Worm (Caenorhabditis elegans) whole organism, midembryonic: ENCODE measurements around the gene AH9.6.

Source experiments
- T22C8.4 ChIP-seq: fragments of 200-800 bp; sonication (Bioruptor generic); IDR thresholded peaks from 2 replicates; pipeline ENCODE4 v1.3.6; 2022; ENCODE audit warnings: missing genetic modification characterization, missing compliant biosample characterization
- cog-1 ChIP-seq: sonication (generic microtip); optimal IDR thresholded peaks from 2 replicates; lab custom pipeline; 2016; ENCODE audit warnings: missing genetic modification characterization, missing compliant biosample characterization
- flt-1 ChIP-seq: fragments of 200-800 bp; sonication (Bioruptor generic); IDR thresholded peaks from 2 replicates; pipeline ENCODE4 v1.3.6; 2022; ENCODE audit warnings: missing genetic modification characterization, missing compliant biosample characterization
- klf-2 ChIP-seq: fragments of 200-800 bp; sonication (Bioruptor generic); conservative IDR thresholded peaks from 2 replicates; pipeline ENCODE4 v1.3.6; 2022; ENCODE audit warnings: missing genetic modification reagents, missing genetic modification characterization, missing compliant biosample characterization
- med-1 ChIP-seq: sonication (generic microtip); optimal IDR thresholded peaks from 2 replicates; lab custom pipeline; 2017; ENCODE audit warnings: missing genetic modification characterization, mild to moderate bottlenecking, missing compliant biosample characterization, antibody characterized with exemption, missing genetic modification reagents; ENCODE audit not compliant: insufficient read depth
- tab-1 ChIP-seq: fragments of 200-800 bp; sonication (Bioruptor generic); IDR thresholded peaks from 2 replicates; pipeline ENCODE4 v1.3.6; 2022; ENCODE audit warnings: missing genetic modification characterization, missing compliant biosample characterization
- ztf-23 ChIP-seq: fragments of 200-800 bp; sonication (Bioruptor generic); IDR thresholded peaks from 2 replicates; pipeline ENCODE4 v1.3.6; 2022; ENCODE audit warnings: missing genetic modification reagents, missing genetic modification characterization, missing compliant biosample characterization
- ztf-29 ChIP-seq: fragments of 200-800 bp; sonication (Bioruptor generic); IDR thresholded peaks from 2 replicates; pipeline ENCODE4 v1.3.6; 2022; ENCODE audit warnings: missing genetic modification reagents, missing genetic modification characterization, missing compliant biosample characterization

DNA sequence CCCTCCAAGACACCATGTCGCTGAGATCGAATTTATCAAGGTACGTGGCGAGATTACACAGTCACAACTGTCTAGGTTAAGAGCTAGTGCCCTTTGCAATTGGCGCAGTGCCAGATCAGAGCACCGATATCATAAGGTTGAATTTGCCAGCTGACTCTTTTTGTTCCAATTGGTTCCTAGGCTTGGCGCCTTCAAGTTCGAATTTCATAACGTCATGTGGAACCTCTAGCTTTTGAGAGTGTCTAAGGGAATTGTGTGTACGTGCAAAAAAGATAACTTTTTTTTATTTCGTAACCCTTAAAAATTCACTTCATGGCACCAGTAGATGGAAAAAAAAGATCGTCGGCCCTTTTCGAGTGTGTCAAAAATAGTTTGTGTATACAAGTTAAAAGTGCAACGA lies 51.7 kb downstream of the AH9.6 start:
- TF ChIP-seq klf-2 (GFP tag; lab: Robert Waterston, UW), result no peak
- TF ChIP-seq flt-1 (GFP tag; lab: Robert Waterston, UW), result no peak
- no peak for TF ChIP-seq T22C8.4
- no peak for TF ChIP-seq ztf-23 (GFP tag; lab: Robert Waterston, UW)
- no peak for TF ChIP-seq tab-1 (GFP tag; lab: Robert Waterston, UW)
- TF ChIP-seq ztf-29 (GFP tag; lab: Robert Waterston, UW), result no peak
- TF ChIP-seq cog-1 (tag; lab: Kevin White, UChicago), result no peak
- TF ChIP-seq med-1 (GFP tag; lab: Kevin White, UChicago), result no peak
